Worm (Caenorhabditis elegans): Measurements from ENCODE around the gene clec-2.

ce11 chrII:3062876-3063275 lies 39.6 kb upstream of the clec-2 start:
- no peak for TF ChIP-seq rnt-1 (tag; optimal IDR thresholded peaks at IDR 0.05)
- no peak for TF ChIP-seq tbx-2 (tag; optimal IDR thresholded peaks at IDR 0.05)
- no peak for TF ChIP-seq pqm-1 (tag; optimal IDR thresholded peaks at IDR 0.05)
- no peak for TF ChIP-seq ceh-18 (tag; optimal IDR thresholded peaks at IDR 0.05)
- no peak for TF ChIP-seq pha-4 (tag; optimal IDR thresholded peaks at IDR 0.05)
- no peak for TF ChIP-seq fkh-10 (GFP tag; optimal IDR thresholded peaks at IDR 0.05)
- TF ChIP-seq ceh-30 (tag; optimal IDR thresholded peaks at IDR 0.05): no peak
- no peak for TF ChIP-seq hlh-30 (tag; optimal IDR thresholded peaks at IDR 0.05; ENCODE audit: insufficient read depth)
- TF ChIP-seq ceh-14 (tag; optimal IDR thresholded peaks at IDR 0.05): no peak
- no peak for TF ChIP-seq unc-3 (GFP tag; conservative IDR thresholded peaks at IDR 0.05)
- TF ChIP-seq unc-3 (tag; optimal IDR thresholded peaks at IDR 0.05): no peak
- TF ChIP-seq hlh-6 (tag; optimal IDR thresholded peaks at IDR 0.05): no peak
- no peak for TF ChIP-seq ceh-2 (tag; optimal IDR thresholded peaks at IDR 0.05)
